Worm (Caenorhabditis elegans) whole organism, L2 larva: ENCODE measurements around the gene otub-4.
"Not testable (repeated sequence)": the region's sequence is repeated elsewhere in the genome, so short reads cannot be mapped to it uniquely, and the experiment has no call there.

Experiments used
- F13H6.1 ChIP-seq: sonication (generic microtip); optimal IDR thresholded peaks from 2 replicates; lab custom pipeline; 2016; ENCODE audit warnings: missing genetic modification characterization, missing compliant biosample characterization
- R02D3.7 ChIP-seq: fragments of 150-350 bp; optimal IDR thresholded peaks from 2 replicates; lab custom pipeline; 2014; ENCODE audit warnings: missing biosample characterization, missing genetic modification characterization
- aly-2 ChIP-seq: fragments of 150-350 bp; optimal IDR thresholded peaks from 2 replicates; lab custom pipeline; 2014; ENCODE audit warnings: missing biosample characterization, missing genetic modification characterization
- ama-1 ChIP-seq: fragments of 150-350 bp; optimal IDR thresholded peaks from 2 replicates; lab custom pipeline; 2018; ENCODE audit warnings: inconsistent platforms
- blmp-1 ChIP-seq: sonication (generic microtip); optimal IDR thresholded peaks from 2 replicates; lab custom pipeline; 2017; ENCODE audit warnings: missing genetic modification characterization, mild to moderate bottlenecking, missing compliant biosample characterization, antibody characterized with exemption, moderate library complexity; ENCODE audit not compliant: insufficient read depth
- ceh-82 ChIP-seq: fragments of 150-350 bp; optimal IDR thresholded peaks from 2 replicates; lab custom pipeline; 2014; ENCODE audit warnings: missing biosample characterization, missing genetic modification characterization
- crh-2 ChIP-seq: sonication (generic microtip); optimal IDR thresholded peaks from 2 replicates; lab custom pipeline; 2017; ENCODE audit warnings: missing biosample characterization, missing genetic modification characterization
- dmd-4 ChIP-seq: sonication (generic microtip); optimal IDR thresholded peaks from 2 replicates; lab custom pipeline; 2017; ENCODE audit warnings: missing biosample characterization, missing genetic modification characterization
- egl-27 ChIP-seq: sonication (generic microtip); optimal IDR thresholded peaks from 3 replicates; lab custom pipeline; 2017; ENCODE audit warnings: missing biosample characterization, missing genetic modification reagents, missing genetic modification characterization
- elt-1 ChIP-seq: fragments of 150-350 bp; optimal IDR thresholded peaks from 2 replicates; lab custom pipeline; 2014; ENCODE audit warnings: missing biosample characterization, missing genetic modification characterization
- elt-3 ChIP-seq: sonication (generic microtip); optimal IDR thresholded peaks from 2 replicates; lab custom pipeline; 2017; ENCODE audit warnings: missing biosample characterization, missing genetic modification characterization
- fos-1 ChIP-seq: fragments of 150-350 bp; optimal IDR thresholded peaks from 2 replicates; lab custom pipeline; 2014; ENCODE audit warnings: missing biosample characterization, missing genetic modification characterization
- gmeb-1 ChIP-seq: fragments of 150-350 bp; optimal IDR thresholded peaks from 2 replicates; lab custom pipeline; 2014; ENCODE audit warnings: missing biosample characterization, missing genetic modification characterization
- lin-11 ChIP-seq: fragments of 150-350 bp; sonication (generic microtip); optimal IDR thresholded peaks from 2 replicates; lab custom pipeline; 2014; ENCODE audit warnings: missing biosample characterization, missing genetic modification characterization, inconsistent platforms, mixed read lengths
- lin-13 ChIP-seq: fragments of 150-350 bp; optimal IDR thresholded peaks from 2 replicates; lab custom pipeline; 2014; ENCODE audit warnings: missing biosample characterization, missing genetic modification reagents, missing genetic modification characterization
- lsy-2 ChIP-seq, 2 experiments: fragments of 150-350 bp in 1 of 2; sonication (generic microtip) in 1 of 2; optimal IDR thresholded peaks; 2 replicates each; lab custom pipeline; 2014 to 2017; ENCODE audit warnings: missing biosample characterization in 2 of 2, missing genetic modification characterization in 2 of 2
- mab-5 ChIP-seq: fragments of 150-350 bp; optimal IDR thresholded peaks from 2 replicates; lab custom pipeline; 2014; ENCODE audit warnings: missing biosample characterization, missing genetic modification characterization
- mdl-1 ChIP-seq, 2 experiments: fragments of 150-350 bp in 1 of 2; sonication (generic microtip) in 1 of 2; optimal IDR thresholded peaks; 2 replicates each; lab custom pipeline; 2017; ENCODE audit warnings: missing biosample characterization in 2 of 2, missing genetic modification characterization in 2 of 2
- nhr-12 ChIP-seq: fragments of 150-350 bp; optimal IDR thresholded peaks from 2 replicates; lab custom pipeline; 2014; ENCODE audit warnings: missing biosample characterization, missing genetic modification characterization
- nhr-129 ChIP-seq: fragments of 150-350 bp; optimal IDR thresholded peaks from 2 replicates; lab custom pipeline; 2014; ENCODE audit warnings: missing biosample characterization, missing genetic modification characterization
- nhr-21 ChIP-seq: fragments of 150-350 bp; optimal IDR thresholded peaks from 2 replicates; lab custom pipeline; 2014; ENCODE audit warnings: missing biosample characterization, missing genetic modification characterization
- nhr-23 ChIP-seq: fragments of 150-350 bp; optimal IDR thresholded peaks from 2 replicates; lab custom pipeline; 2014; ENCODE audit warnings: missing biosample characterization, missing genetic modification reagents, missing genetic modification characterization
- nhr-237 ChIP-seq: fragments of 150-350 bp; optimal IDR thresholded peaks from 2 replicates; lab custom pipeline; 2014; ENCODE audit warnings: missing biosample characterization, missing genetic modification characterization
- nhr-25 ChIP-seq: fragments of 150-350 bp; sonication (generic microtip); optimal IDR thresholded peaks from 3 replicates; lab custom pipeline; 2014; ENCODE audit warnings: missing biosample characterization, missing genetic modification characterization
- nhr-6 ChIP-seq: fragments of 150-350 bp; optimal IDR thresholded peaks from 2 replicates; lab custom pipeline; 2014; ENCODE audit warnings: missing biosample characterization, missing genetic modification characterization
- nhr-77 ChIP-seq: fragments of 150-350 bp; optimal IDR thresholded peaks from 2 replicates; lab custom pipeline; 2014; ENCODE audit warnings: missing biosample characterization, missing genetic modification characterization
- peb-1 ChIP-seq: fragments of 150-350 bp; optimal IDR thresholded peaks from 2 replicates; lab custom pipeline; 2014; ENCODE audit warnings: missing biosample characterization, missing genetic modification characterization
- sem-4 ChIP-seq: fragments of 150-350 bp; optimal IDR thresholded peaks from 2 replicates; lab custom pipeline; 2014; ENCODE audit warnings: missing biosample characterization, missing genetic modification reagents, missing genetic modification characterization
- skn-1 ChIP-seq: sonication (generic microtip); optimal IDR thresholded peaks from 2 replicates; lab custom pipeline; 2017; ENCODE audit warnings: missing biosample characterization, missing genetic modification characterization
- sma-3 ChIP-seq: sonication (generic microtip); optimal IDR thresholded peaks from 2 replicates; lab custom pipeline; 2016; ENCODE audit warnings: missing genetic modification reagents, missing genetic modification characterization, missing compliant biosample characterization
- snpc-4 ChIP-seq: fragments of 150-350 bp; optimal IDR thresholded peaks from 2 replicates; lab custom pipeline; 2014; ENCODE audit warnings: missing biosample characterization, missing genetic modification characterization
- unc-39 ChIP-seq: fragments of 150-350 bp; optimal IDR thresholded peaks from 2 replicates; lab custom pipeline; 2014; ENCODE audit warnings: missing biosample characterization, missing genetic modification characterization
- unc-55 ChIP-seq: fragments of 150-350 bp; sonication (generic microtip); optimal IDR thresholded peaks from 3 replicates; lab custom pipeline; 2014; ENCODE audit warnings: missing biosample characterization, missing genetic modification reagents, missing genetic modification characterization
- unc-62 ChIP-seq: fragments of 150-350 bp; optimal IDR thresholded peaks from 2 replicates; lab custom pipeline; 2014; ENCODE audit warnings: missing biosample characterization, missing genetic modification reagents, missing genetic modification characterization
- ztf-1 ChIP-seq: fragments of 200-800 bp; sonication (Bioruptor generic); conservative IDR thresholded peaks from 2 replicates; pipeline ENCODE4 v1.3.6; 2022; ENCODE audit warnings: missing genetic modification characterization, missing compliant biosample characterization
- ztf-4 ChIP-seq: fragments of 150-350 bp; optimal IDR thresholded peaks from 2 replicates; lab custom pipeline; 2014; ENCODE audit warnings: missing biosample characterization, missing genetic modification characterization

otub-4 gene

DNA sequence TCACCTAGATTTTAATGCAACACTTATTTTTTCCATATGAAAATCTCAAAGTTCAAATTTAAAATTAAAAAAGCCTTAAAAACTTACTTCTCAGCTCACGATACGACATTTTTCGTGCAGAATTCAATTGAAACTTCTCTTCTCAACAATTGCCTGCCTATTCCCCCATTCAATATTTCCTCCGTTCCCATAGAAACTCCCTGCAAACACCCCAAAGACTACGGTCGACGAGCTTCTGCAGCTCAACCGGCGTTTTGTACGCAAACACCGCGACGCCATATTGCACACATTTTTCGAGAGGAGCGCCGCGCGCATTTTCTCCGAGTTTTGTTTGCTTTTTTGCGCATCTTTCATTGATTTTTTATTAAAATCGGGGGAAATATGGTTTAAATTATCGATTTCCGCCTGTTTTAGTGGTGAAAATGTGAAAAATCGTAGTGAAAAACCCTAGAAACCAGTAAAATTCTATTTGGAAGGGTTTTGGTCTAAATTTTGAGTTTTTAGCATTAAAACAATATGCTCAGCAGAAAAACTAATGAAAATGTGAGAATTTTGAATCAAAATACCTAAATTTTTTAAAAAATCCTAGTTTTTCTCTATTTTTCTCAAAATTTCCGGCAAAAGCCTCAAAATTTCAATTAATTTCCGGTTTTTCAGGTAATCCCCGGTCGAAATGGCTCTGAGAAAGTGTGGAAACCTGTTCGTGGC lies 21.2 kb upstream of the otub-4 start, which contains the start of the genes dyf-3 and pdhb-1:
dyf-3 (minus strand) TSS at position 217 of the 708 bp plus-strand sequence.
pdhb-1 (plus strand) TSS at position 658 of the 708 bp plus-strand sequence.
- TF ChIP-seq lin-11 (tag; lab: Kevin White, UChicago) (peak; percentile 24), R02D3.7 (tag; lab: Kevin White, UChicago) (no peak), ztf-1 (GFP tag; lab: Robert Waterston, UW) (no peak), gmeb-1 (tag; lab: Kevin White, UChicago) (peak; percentile 9), lsy-2 (tag; optimal IDR thresholded peaks at IDR 0.05; lab: Kevin White, UChicago) (peak; percentile 78 to 95), elt-1 (tag; lab: Kevin White, UChicago) (no peak), ztf-4 (tag; lab: Kevin White, UChicago) (no peak), F13H6.1 (tag; lab: Kevin White, UChicago) (peak; percentile 20), sma-3 (GFP tag; lab: Kevin White, UChicago) (no peak), nhr-129 (tag; lab: Kevin White, UChicago) (peak; percentile 19), unc-55 (GFP tag; lab: Kevin White, UChicago) (peak; percentile 46), egl-27 (tag; lab: Kevin White, UChicago) (no peak)

DNA sequence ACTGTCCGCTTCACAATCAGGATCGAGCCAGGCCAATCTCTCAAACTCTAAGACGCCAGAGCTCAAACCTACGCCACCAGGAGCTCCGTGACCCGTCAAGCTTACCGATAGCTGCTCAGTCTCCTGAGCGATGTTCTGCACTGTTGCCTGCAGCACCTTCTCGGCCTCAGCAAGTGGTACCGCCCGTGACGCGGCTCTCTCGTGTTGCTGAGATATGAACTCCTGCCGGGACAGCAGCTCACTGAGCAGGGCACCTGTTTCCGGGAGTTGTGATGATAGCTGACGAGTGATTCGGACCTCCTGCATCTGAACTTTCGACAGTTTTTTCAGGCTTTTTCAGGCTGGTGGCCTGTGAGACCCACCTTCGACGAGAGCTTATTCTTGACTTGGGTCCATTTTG lies 20.1 kb upstream of the otub-4 start:
- no peak for TF ChIP-seq ceh-82 (tag; lab: Kevin White, UChicago)
- TF ChIP-seq nhr-6 (tag; lab: Kevin White, UChicago), result no peak
- no peak for TF ChIP-seq aly-2 (tag; lab: Kevin White, UChicago)
- TF ChIP-seq elt-1 (tag; lab: Kevin White, UChicago), result no peak
- TF ChIP-seq nhr-21 (tag; lab: Kevin White, UChicago), result no peak
- TF ChIP-seq sem-4 (tag; lab: Kevin White, UChicago), result no peak
- no peak for TF ChIP-seq fos-1
- TF ChIP-seq unc-39 (tag; lab: Kevin White, UChicago), result no peak
- no peak for TF ChIP-seq peb-1
- no peak for TF ChIP-seq nhr-129 (tag; lab: Kevin White, UChicago)
- no peak for TF ChIP-seq nhr-23 (tag; lab: Kevin White, UChicago)
- TF ChIP-seq dmd-4 (tag; lab: Kevin White, UChicago), result no peak
- TF ChIP-seq R02D3.7 (tag; lab: Kevin White, UChicago), result no peak
- no peak for TF ChIP-seq mdl-1 (tag; optimal IDR thresholded peaks at IDR 0.05; lab: Kevin White, UChicago)
- no peak for TF ChIP-seq gmeb-1 (tag; lab: Kevin White, UChicago)
- TF ChIP-seq crh-2, result no peak
- no peak for TF ChIP-seq lin-11 (tag; lab: Kevin White, UChicago)

DNA sequence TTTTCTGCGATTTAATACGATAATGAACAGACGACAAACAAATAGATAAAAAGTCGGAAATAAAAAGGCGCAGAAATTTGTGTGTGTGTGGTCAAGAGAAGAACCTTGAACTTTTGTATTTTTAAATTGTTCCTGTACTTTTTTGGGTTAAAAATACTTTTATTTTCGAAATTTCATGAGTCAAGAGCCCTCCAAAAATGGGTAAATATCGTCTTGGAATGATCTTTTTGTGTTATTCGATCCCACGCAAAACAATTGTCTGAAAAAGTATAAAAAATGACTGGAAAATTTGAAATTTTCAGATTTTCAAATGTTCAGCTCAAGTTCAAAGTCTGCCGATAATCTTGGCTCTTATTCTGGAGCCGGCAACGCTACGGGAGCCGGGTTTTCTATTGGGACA lies 17.7 kb upstream of the otub-4 start, which contains the start of gene C04C3.14:
C04C3.14 (plus strand) TSS at position 301 of the 400 bp plus-strand sequence.
- TF ChIP-seq peb-1, result no peak
- no peak for TF ChIP-seq unc-62
- TF ChIP-seq skn-1 (tag; lab: Kevin White, UChicago), result no peak

DNA sequence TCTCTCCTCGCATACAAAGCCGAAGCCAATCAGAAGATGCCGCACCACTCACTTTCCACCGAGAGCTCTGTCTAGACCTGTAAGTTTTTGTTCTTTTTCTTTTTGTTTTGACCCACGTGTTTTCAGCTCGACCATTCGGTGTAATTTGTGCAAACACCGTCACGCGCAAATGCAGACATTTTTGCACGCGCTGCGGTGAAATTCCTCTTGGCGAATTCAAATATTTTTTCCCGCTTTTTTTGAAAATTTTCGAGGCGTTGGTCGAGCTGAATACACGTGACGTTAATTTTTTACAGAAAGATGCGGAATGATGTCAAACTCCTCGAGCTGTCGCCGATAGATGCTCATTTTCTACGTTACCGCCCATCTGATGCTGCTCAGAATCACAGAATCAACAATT lies 16.1 kb upstream of the otub-4 start, which contains the start of gene C04C3.4:
C04C3.4 (plus strand) TSS at position 301 of the 400 bp plus-strand sequence.
- TF ChIP-seq fos-1; dmd-4 (tag; lab: Kevin White, UChicago); sma-3 (GFP tag; lab: Kevin White, UChicago): not testable (repeated sequence)

DNA sequence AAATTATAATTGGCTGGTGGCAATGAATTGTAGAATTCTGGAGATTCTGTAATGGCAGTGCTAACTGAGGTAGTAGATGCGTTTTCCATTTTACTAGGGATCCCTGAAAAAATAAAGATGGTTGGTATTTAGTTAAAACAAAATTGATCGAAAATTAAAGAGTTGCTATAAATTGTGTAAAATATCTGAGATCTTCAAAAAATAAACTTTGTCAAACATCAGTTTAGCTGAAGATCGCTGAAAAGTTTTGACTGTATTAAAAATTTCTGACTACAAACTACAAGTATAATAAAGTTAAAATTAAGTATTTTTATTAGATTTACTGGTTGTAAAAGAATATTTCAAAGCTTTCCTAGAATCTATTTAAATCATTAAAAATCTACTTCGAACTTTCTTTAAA lies 12.1 kb upstream of the otub-4 start, which contains the start of gene B0546.5:
B0546.5 (minus strand) TSS at position 101 of the 400 bp plus-strand sequence.
- TF ChIP-seq elt-3, nhr-129, ztf-4 (tag; lab: Kevin White, UChicago): not testable (repeated sequence)

DNA sequence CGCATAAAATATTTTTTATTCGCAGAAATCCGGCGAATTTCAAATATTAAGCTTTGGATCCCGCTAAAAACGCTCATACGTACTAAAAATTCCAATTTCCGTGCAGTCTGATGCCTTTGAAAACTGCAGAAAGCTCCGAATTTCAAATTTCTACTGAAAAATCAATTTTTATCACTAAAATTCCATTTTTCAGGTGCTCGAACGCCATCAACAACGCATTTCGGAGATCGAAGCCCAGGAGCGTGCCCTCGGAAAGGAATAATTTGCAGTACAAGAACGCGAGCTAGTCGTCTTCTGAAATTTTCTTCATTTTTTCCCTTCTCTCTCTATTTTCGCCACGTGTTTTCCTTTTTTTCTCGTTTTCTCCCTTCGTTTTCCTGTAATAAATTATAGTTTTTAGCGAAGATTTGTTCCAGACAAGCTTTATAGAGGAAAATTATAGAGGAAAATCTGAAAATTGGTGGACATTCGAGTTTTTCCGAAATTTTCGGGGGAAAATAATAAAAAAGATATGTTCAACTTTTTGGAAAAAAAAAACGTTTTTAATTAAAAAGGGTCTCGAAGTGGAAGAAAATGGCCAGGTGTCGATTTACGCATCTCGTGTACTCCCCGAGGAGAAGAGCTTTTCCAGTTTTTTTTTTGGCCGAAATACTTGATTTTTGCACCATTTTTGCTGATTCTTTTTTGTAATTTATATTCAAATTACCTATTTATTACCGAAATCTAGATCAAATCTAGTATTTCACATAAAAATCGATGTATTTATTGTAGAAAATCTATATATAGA lies 8.8 kb upstream of the otub-4 start:
- TF ChIP-seq nhr-77 (tag; lab: Kevin White, UChicago) (no peak), nhr-23 (tag; lab: Kevin White, UChicago) (no peak), nhr-25 (tag; lab: Kevin White, UChicago) (no peak), nhr-12 (tag; lab: Kevin White, UChicago) (no peak), blmp-1 (no peak), ama-1 (peak; percentile 53), sma-3 (GFP tag; lab: Kevin White, UChicago) (no peak), lin-13 (no peak), mab-5 (no peak), snpc-4 (no peak), crh-2 (peak; percentile 9), lsy-2 (tag; optimal IDR thresholded peaks at IDR 0.05; lab: Kevin White, UChicago) (peak in 1 of 2 experiments; percentile 6), nhr-237 (tag; lab: Kevin White, UChicago) (no peak)
- TF ChIP-seq, all 48 proteins: peak for 3
